Fruit fly (Drosophila melanogaster) whole organism, embryonic: Measurements from ENCODE around the gene CG33293.

Source experiments
- ATbp ChIP-seq: fragments of 200-800 bp; sonication (Bioruptor generic); optimal IDR thresholded peaks from 2 replicates; lab custom pipeline; 2017; ENCODE audit warnings: missing biosample characterization, mild to moderate bottlenecking, missing genetic modification characterization, missing genetic modification reagents
- Atf6 ChIP-seq: fragments of 200-800 bp; sonication (Bioruptor generic); IDR thresholded peaks from 2 replicates; pipeline ENCODE4 v1.3.6; 2022; ENCODE audit warnings: missing biosample characterization, missing genetic modification characterization
- Bgb ChIP-seq: fragments of 200-800 bp; sonication (Bioruptor generic); IDR thresholded peaks from 2 replicates; pipeline ENCODE4 v1.3.6; 2022; ENCODE audit warnings: missing biosample characterization, missing genetic modification characterization; ENCODE audit not compliant: partially characterized antibody
- CG1024 ChIP-seq: fragments of 200-800 bp; sonication (Bioruptor generic); IDR thresholded peaks from 2 replicates; pipeline ENCODE4 v1.3.6; 2022; ENCODE audit warnings: missing biosample characterization, missing genetic modification characterization
- CG10431 ChIP-seq: fragments of 200-800 bp; sonication (Bioruptor generic); optimal IDR thresholded peaks from 3 replicates; lab custom pipeline; 2018; ENCODE audit warnings: missing biosample characterization, mild to moderate bottlenecking, missing genetic modification characterization
- CG11398 ChIP-seq: fragments of 200-800 bp; sonication (Bioruptor generic); optimal IDR thresholded peaks from 2 replicates; lab custom pipeline; 2016; ENCODE audit warnings: missing biosample characterization, missing genetic modification characterization
- CG11456 ChIP-seq: fragments of 200-800 bp; sonication (Bioruptor generic); IDR thresholded peaks from 3 replicates; pipeline ENCODE4 v1.3.6; 2022; ENCODE audit warnings: missing biosample characterization, missing genetic modification characterization
- CG11723 ChIP-seq: fragments of 200-800 bp; sonication (Bioruptor generic); optimal IDR thresholded peaks from 2 replicates; lab custom pipeline; 2017; ENCODE audit warnings: missing biosample characterization, mild to moderate bottlenecking, missing genetic modification characterization
- CG12659 ChIP-seq: fragments of 200-800 bp; sonication (Bioruptor generic); optimal IDR thresholded peaks from 3 replicates; lab custom pipeline; 2017; ENCODE audit warnings: mild to moderate bottlenecking, missing biosample characterization, missing genetic modification reagents, missing genetic modification characterization
- CG12769 ChIP-seq: fragments of 200-800 bp; sonication (Bioruptor generic); optimal IDR thresholded peaks from 2 replicates; lab custom pipeline; 2019; ENCODE audit warnings: missing biosample characterization, mild to moderate bottlenecking, missing genetic modification characterization, moderate library complexity
- CG13123 ChIP-seq: fragments of 200-800 bp; sonication (Bioruptor generic); optimal IDR thresholded peaks from 2 replicates; lab custom pipeline; 2016; ENCODE audit warnings: missing biosample characterization, missing genetic modification characterization
- CG13894 ChIP-seq: fragments of 200-800 bp; sonication (Bioruptor generic); optimal IDR thresholded peaks from 3 replicates; lab custom pipeline; 2018; ENCODE audit warnings: missing biosample characterization, mild to moderate bottlenecking, missing genetic modification characterization, moderate library complexity
- CG14441 ChIP-seq: fragments of 200-800 bp; sonication (Bioruptor generic); IDR thresholded peaks from 2 replicates; pipeline ENCODE4 v1.3.6; 2022; ENCODE audit warnings: missing biosample characterization, missing genetic modification characterization
- CG15269 ChIP-seq: fragments of 200-800 bp; sonication (Bioruptor generic); optimal IDR thresholded peaks from 2 replicates; lab custom pipeline; 2018; ENCODE audit warnings: missing biosample characterization, mild to moderate bottlenecking, missing genetic modification characterization, moderate library complexity
- CG1529 ChIP-seq: fragments of 200-800 bp; sonication (Bioruptor generic); optimal IDR thresholded peaks from 3 replicates; lab custom pipeline; 2018; ENCODE audit warnings: missing biosample characterization, missing genetic modification characterization
- CG17385 ChIP-seq: fragments of 200-800 bp; sonication (Bioruptor generic); optimal IDR thresholded peaks from 3 replicates; lab custom pipeline; 2018; ENCODE audit warnings: missing biosample characterization, mild to moderate bottlenecking, missing genetic modification characterization
- CG30020 ChIP-seq: fragments of 200-800 bp; optimal IDR thresholded peaks from 2 replicates; lab custom pipeline; 2019; ENCODE audit warnings: missing biosample characterization, mild to moderate bottlenecking, missing genetic modification characterization, moderate library complexity
- CG3065 ChIP-seq: fragments of 200-800 bp; sonication (Bioruptor generic); optimal IDR thresholded peaks from 2 replicates; lab custom pipeline; 2016; ENCODE audit warnings: missing biosample characterization, missing genetic modification characterization
- CG33213 ChIP-seq: fragments of 200-800 bp; sonication (Bioruptor generic); optimal IDR thresholded peaks from 3 replicates; lab custom pipeline; 2016; ENCODE audit warnings: missing biosample characterization, missing genetic modification characterization
- CG4404 ChIP-seq: fragments of 200-800 bp; sonication (Bioruptor generic); IDR thresholded peaks from 2 replicates; pipeline ENCODE4 v1.3.6; 2022; ENCODE audit warnings: missing biosample characterization, missing genetic modification characterization
- CG4424 ChIP-seq: fragments of 200-800 bp; sonication (Bioruptor generic); optimal IDR thresholded peaks from 3 replicates; lab custom pipeline; 2016; ENCODE audit warnings: missing biosample characterization, missing genetic modification characterization
- CG6683 ChIP-seq: fragments of 200-800 bp; sonication (Bioruptor generic); optimal IDR thresholded peaks from 2 replicates; lab custom pipeline; 2017; ENCODE audit warnings: missing biosample characterization, mild to moderate bottlenecking, missing genetic modification characterization, missing genetic modification reagents
- CG7372 ChIP-seq: fragments of 200-800 bp; sonication (Bioruptor generic); IDR thresholded peaks from 2 replicates; pipeline ENCODE4 v1.3.6; 2022; ENCODE audit warnings: missing biosample characterization, missing genetic modification characterization
- CG7963 ChIP-seq: fragments of 200-800 bp; sonication (Bioruptor generic); IDR thresholded peaks from 3 replicates; pipeline ENCODE4 v1.3.6; 2022; ENCODE audit warnings: missing biosample characterization, missing genetic modification characterization; ENCODE audit not compliant: partially characterized antibody
- CG8359 ChIP-seq: fragments of 200-800 bp; sonication (Bioruptor generic); optimal IDR thresholded peaks from 2 replicates; lab custom pipeline; 2017; ENCODE audit warnings: missing biosample characterization, mild to moderate bottlenecking, missing genetic modification characterization, borderline replicate concordance
- Camta ChIP-seq: fragments of 200-800 bp; sonication (Bioruptor generic); optimal IDR thresholded peaks from 2 replicates; lab custom pipeline; 2016; ENCODE audit warnings: missing biosample characterization, missing genetic modification characterization
- D19A ChIP-seq: fragments of 200-800 bp; optimal IDR thresholded peaks from 3 replicates; lab custom pipeline; 2019; ENCODE audit warnings: missing biosample characterization, mild to moderate bottlenecking, missing genetic modification characterization, moderate library complexity
- Dip3 ChIP-seq: fragments of 200-800 bp; sonication (Bioruptor generic); optimal IDR thresholded peaks from 3 replicates; lab custom pipeline; 2016; ENCODE audit warnings: missing biosample characterization, missing genetic modification characterization
- HLHmδ ChIP-seq: fragments of 200-800 bp; sonication (Bioruptor generic); optimal IDR thresholded peaks from 2 replicates; lab custom pipeline; 2018; ENCODE audit warnings: missing biosample characterization, mild to moderate bottlenecking, missing genetic modification characterization, moderate library complexity
- Jarid2 ChIP-seq: fragments of 200-800 bp; sonication (Bioruptor generic); optimal IDR thresholded peaks from 3 replicates; lab custom pipeline; 2017; ENCODE audit warnings: mild to moderate bottlenecking, missing biosample characterization, missing genetic modification reagents, missing genetic modification characterization
- Nf-YC ChIP-seq: fragments of 200-800 bp; optimal IDR thresholded peaks from 3 replicates; lab custom pipeline; 2019; ENCODE audit warnings: missing biosample characterization, mild to moderate bottlenecking, missing genetic modification characterization, moderate library complexity
- Oli ChIP-seq: fragments of 200-800 bp; sonication (Bioruptor generic); optimal IDR thresholded peaks from 2 replicates; lab custom pipeline; 2018; ENCODE audit warnings: missing biosample characterization, mild to moderate bottlenecking, missing genetic modification characterization, moderate library complexity
- Ravus ChIP-seq: fragments of 200-800 bp; sonication (Bioruptor generic); IDR thresholded peaks from 2 replicates; pipeline ENCODE4 v1.3.6; 2022; ENCODE audit warnings: missing biosample characterization, missing genetic modification characterization
- Rfx ChIP-seq: fragments of 200-800 bp; sonication (Bioruptor generic); IDR thresholded peaks from 2 replicates; pipeline ENCODE4 v1.3.6; 2022; ENCODE audit warnings: missing biosample characterization, missing genetic modification characterization
- Xrp1 ChIP-seq: fragments of 200-800 bp; sonication (Bioruptor generic); IDR thresholded peaks from 2 replicates; pipeline ENCODE4 v1.3.6; 2022; ENCODE audit warnings: missing biosample characterization, missing genetic modification characterization
- bbx ChIP-seq: fragments of 200-800 bp; sonication (Bioruptor generic); IDR thresholded peaks from 2 replicates; pipeline ENCODE4 v1.3.6; 2022; ENCODE audit warnings: missing biosample characterization, missing genetic modification characterization; ENCODE audit not compliant: partially characterized antibody
- cg ChIP-seq: fragments of 200-800 bp; sonication (Bioruptor generic); optimal IDR thresholded peaks from 3 replicates; lab custom pipeline; 2019; ENCODE audit warnings: missing biosample characterization, mild to moderate bottlenecking, missing genetic modification characterization, moderate library complexity
- crp ChIP-seq, 2 experiments: fragments of 200-800 bp; sonication (Bioruptor generic); optimal IDR thresholded peaks; 2 replicates in 1 of 2; 3 replicates in 1 of 2; lab custom pipeline; 2017; ENCODE audit warnings: missing biosample characterization in 2 of 2, missing genetic modification characterization in 2 of 2, mild to moderate bottlenecking in 1 of 2, moderate library complexity in 1 of 2
- fd102C ChIP-seq: fragments of 200-800 bp; sonication (Bioruptor generic); optimal IDR thresholded peaks from 2 replicates; lab custom pipeline; 2018; ENCODE audit warnings: missing biosample characterization, mild to moderate bottlenecking, missing genetic modification characterization, moderate library complexity
- fd96Cb ChIP-seq: fragments of 200-800 bp; sonication (Bioruptor generic); optimal IDR thresholded peaks from 2 replicates; lab custom pipeline; 2018; ENCODE audit warnings: missing biosample characterization, mild to moderate bottlenecking, missing genetic modification characterization, moderate library complexity
- gsb ChIP-seq: fragments of 200-800 bp; sonication (Bioruptor generic); IDR thresholded peaks from 2 replicates; pipeline ENCODE4 v1.3.6; 2022; ENCODE audit warnings: missing biosample characterization, missing genetic modification characterization
- jigr1 ChIP-seq: fragments of 200-800 bp; sonication (Bioruptor generic); IDR thresholded peaks from 3 replicates; pipeline ENCODE4 v1.3.6; 2022; ENCODE audit warnings: missing biosample characterization, missing genetic modification characterization
- lbe ChIP-seq: fragments of 200-800 bp; sonication (Bioruptor generic); optimal IDR thresholded peaks from 2 replicates; lab custom pipeline; 2016; ENCODE audit warnings: missing biosample characterization, mild to moderate bottlenecking, missing genetic modification characterization
- odd ChIP-seq: fragments of 200-800 bp; sonication (Bioruptor generic); optimal IDR thresholded peaks from 2 replicates; lab custom pipeline; 2017; ENCODE audit warnings: missing biosample characterization, mild to moderate bottlenecking, missing genetic modification characterization
- pnt ChIP-seq: fragments of 200-800 bp; sonication (Bioruptor generic); optimal IDR thresholded peaks from 3 replicates; lab custom pipeline; 2016; ENCODE audit warnings: missing biosample characterization, missing genetic modification characterization
- ranshi ChIP-seq: fragments of 200-800 bp; sonication (Bioruptor generic); IDR thresholded peaks from 2 replicates; pipeline ENCODE4 v1.3.6; 2022; ENCODE audit warnings: missing biosample characterization, missing genetic modification characterization
- salm ChIP-seq: fragments of 200-800 bp; sonication (Bioruptor generic); optimal IDR thresholded peaks from 2 replicates; lab custom pipeline; 2018; ENCODE audit warnings: missing biosample characterization, mild to moderate bottlenecking, missing genetic modification characterization
- tll ChIP-seq, 2 experiments: fragments of 200-800 bp in 1 of 2; fragments of >200 bp in 1 of 2; sonication (Bioruptor generic) in 1 of 2; optimal IDR thresholded peaks; 2 replicates each; lab custom pipeline; 2017 to 2019; ENCODE audit warnings: missing biosample characterization in 2 of 2, missing genetic modification characterization in 2 of 2, mild to moderate bottlenecking in 1 of 2, moderate library complexity in 1 of 2
- unc-4 ChIP-seq: fragments of 200-800 bp; sonication (Bioruptor generic); IDR thresholded peaks from 2 replicates; pipeline ENCODE4 v1.3.6; 2022; ENCODE audit warnings: missing biosample characterization, missing genetic modification characterization; ENCODE audit not compliant: partially characterized antibody
- usp ChIP-seq: fragments of >200 bp; optimal IDR thresholded peaks from 2 replicates; lab custom pipeline; 2017; ENCODE audit warnings: missing biosample characterization, missing genetic modification characterization

Gene CG33293

dm6 chr3R:5198302-5198701, 42.2 kb downstream of the CG33293 start (continued):
- TF ChIP-seq Nf-YC (tag; lab: Kevin White, UChicago) (no peak), jigr1 (GFP tag; lab: Robert Waterston, UW) (no peak), gsb (0 out of 2 replicates have a peak, but pooled peaks have one; percentile 9), Rfx (peak; percentile 76; the same call in 1 of the 2 replicates), CG1024 (GFP tag; lab: Robert Waterston, UW) (no peak), CG11723 (GFP tag; lab: Kevin White, UChicago) (no peak), CG10431 (GFP tag; lab: Kevin White, UChicago) (no peak), Atf6 (GFP tag; lab: Robert Waterston, UW) (peak; percentile 79), CG12769 (peak; percentile 87), CG4424 (GFP tag; lab: Kevin White, UChicago) (peak; percentile 23), Dip3 (GFP tag; lab: Kevin White, UChicago) (peak; percentile 62), cg (no peak), Ravus (no peak), HLHmδ (no peak), fd96Cb (tag; lab: Kevin White, UChicago) (peak; percentile 21), CG12659 (GFP tag; lab: Kevin White, UChicago) (peak; percentile 62), odd (GFP tag; lab: Kevin White, UChicago) (peak; percentile 33), CG33213 (GFP tag; lab: Kevin White, UChicago) (no peak), CG6683 (GFP tag; lab: Kevin White, UChicago) (peak; percentile 62), CG15269 (tag; lab: Kevin White, UChicago) (peak; percentile 67), crp (GFP tag; optimal IDR thresholded peaks at IDR 0.05; lab: Kevin White, UChicago) (no peak), usp (no peak), fd102C (GFP tag; lab: Kevin White, UChicago) (no peak), CG11398 (GFP tag; lab: Kevin White, UChicago) (peak; percentile 21), Jarid2 (GFP tag; lab: Kevin White, UChicago) (no peak), CG1529 (no peak), unc-4 (GFP tag; lab: Robert Waterston, UW) (no peak), CG4404 (no peak), CG13123 (GFP tag; lab: Kevin White, UChicago) (no peak), CG8359 (GFP tag; lab: Kevin White, UChicago) (no peak), lbe (no peak), CG7372 (GFP tag; lab: Robert Waterston, UW) (peak; percentile 34; the same call in 1 of the 2 replicates), Xrp1 (GFP tag; lab: Robert Waterston, UW) (peak; percentile 49), Camta (GFP tag; lab: Kevin White, UChicago) (no peak), pnt (GFP tag; lab: Kevin White, UChicago) (peak; percentile 41), Bgb (GFP tag; lab: Robert Waterston, UW) (no peak), salm (tag; lab: Kevin White, UChicago) (no peak), CG7963 (GFP tag; lab: Robert Waterston, UW) (no peak), CG11456 (GFP tag; lab: Robert Waterston, UW) (no peak), tll (GFP tag; optimal IDR thresholded peaks at IDR 0.05; lab: Kevin White, UChicago) (no peak), CG30020 (tag; lab: Kevin White, UChicago) (no peak), CG3065 (GFP tag; lab: Kevin White, UChicago) (no peak), D19A (peak; percentile 12), ATbp (GFP tag; lab: Kevin White, UChicago) (peak; percentile 39), CG17385 (GFP tag; lab: Kevin White, UChicago) (peak; percentile 63), CG14441 (GFP tag; lab: Robert Waterston, UW) (peak; percentile 56; the same call in 1 of the 2 replicates), CG13894 (tag; lab: Kevin White, UChicago) (peak; percentile 94), bbx (GFP tag; lab: Robert Waterston, UW) (no peak), Oli (peak; percentile 36), ranshi (GFP tag; lab: Robert Waterston, UW) (peak; percentile 66)
